Worm (Caenorhabditis elegans) whole organism, L4 larva: Measurements from ENCODE around the gene ver-1.

Experiments
- aly-2 ChIP-seq: sonication (generic microtip); optimal IDR thresholded peaks from 2 replicates; lab custom pipeline; 2018; ENCODE audit warnings: missing biosample characterization, missing genetic modification characterization
- lin-15B ChIP-seq: fragments of 150-350 bp; sonication (generic microtip); optimal IDR thresholded peaks from 3 replicates; lab custom pipeline; 2014; ENCODE audit warnings: missing biosample characterization, missing genetic modification characterization
- nhr-111 ChIP-seq: fragments of 200-800 bp; sonication (Bioruptor generic); optimal IDR thresholded peaks from 2 replicates; lab custom pipeline; 2018; ENCODE audit warnings: mild to moderate bottlenecking, missing genetic modification characterization, missing compliant biosample characterization
- pqm-1 ChIP-seq: sonication (generic microtip); optimal IDR thresholded peaks from 2 replicates; lab custom pipeline; 2017; ENCODE audit warnings: missing biosample characterization, missing genetic modification characterization

- TF ChIP-seq pqm-1 (tag; lab: Kevin White, UChicago): no peak
- TF ChIP-seq nhr-111 (GFP tag; lab: Kevin White, UChicago): no peak
- no peak for TF ChIP-seq lin-15B
- no peak for TF ChIP-seq aly-2 (tag; lab: Kevin White, UChicago)
Observed at ce11 chrIII:114603-115002, 42.0 kb upstream of the ver-1 start, which contains the start of gene C29F9.6.
